Worm (Caenorhabditis elegans) whole organism, mixed stage, embryonic: ENCODE measurements around the gene Y43F8B.19.

Experiments used
- M03D4.4 ChIP-seq: sonication (generic microtip); optimal IDR thresholded peaks from 2 replicates; lab custom pipeline; 2017; ENCODE audit warnings: mild to moderate bottlenecking, missing genetic modification characterization, missing compliant biosample characterization
- bed-3 ChIP-seq: fragments of 200-800 bp; sonication (Bioruptor generic); optimal IDR thresholded peaks from 3 replicates; lab custom pipeline; 2018; ENCODE audit warnings: mild to moderate bottlenecking, missing genetic modification characterization, moderate library complexity, missing compliant biosample characterization
- blmp-1 ChIP-seq: fragments of 150-350 bp; optimal IDR thresholded peaks from 2 replicates; lab custom pipeline; 2014; ENCODE audit warnings: missing biosample characterization, missing genetic modification characterization
- ceh-39 ChIP-seq: fragments of 150-350 bp; optimal IDR thresholded peaks from 2 replicates; lab custom pipeline; 2014; ENCODE audit warnings: missing biosample characterization, missing genetic modification characterization
- ceh-43 ChIP-seq: fragments of 200-800 bp; sonication (Bioruptor generic); optimal IDR thresholded peaks from 2 replicates; lab custom pipeline; 2018; ENCODE audit warnings: mild to moderate bottlenecking, missing genetic modification characterization, moderate library complexity, missing compliant biosample characterization
- ceh-83 ChIP-seq: fragments of 200-800 bp; sonication (Bioruptor generic); optimal IDR thresholded peaks from 2 replicates; lab custom pipeline; 2018; ENCODE audit warnings: mild to moderate bottlenecking, missing genetic modification characterization, missing compliant biosample characterization
- ces-1 ChIP-seq: fragments of 150-350 bp; optimal IDR thresholded peaks from 2 replicates; lab custom pipeline; 2014; ENCODE audit warnings: missing biosample characterization, missing genetic modification reagents, missing genetic modification characterization
- cnd-1 ChIP-seq: fragments of 200-800 bp; sonication (Bioruptor generic); optimal IDR thresholded peaks from 2 replicates; lab custom pipeline; 2018; ENCODE audit warnings: mild to moderate bottlenecking, missing genetic modification characterization, missing compliant biosample characterization
- drap-1 ChIP-seq: fragments of 200-800 bp; sonication (Bioruptor generic); optimal IDR thresholded peaks from 3 replicates; lab custom pipeline; 2018; ENCODE audit warnings: mild to moderate bottlenecking, missing genetic modification characterization, missing compliant biosample characterization
- elt-1 ChIP-seq: sonication (generic microtip); optimal IDR thresholded peaks from 2 replicates; lab custom pipeline; 2017; ENCODE audit warnings: missing genetic modification characterization, mild to moderate bottlenecking, missing compliant biosample characterization, antibody characterized with exemption, moderate library complexity, borderline replicate concordance; ENCODE audit not compliant: insufficient read depth
- elt-3 ChIP-seq: fragments of 150-350 bp; optimal IDR thresholded peaks from 2 replicates; lab custom pipeline; 2014; ENCODE audit warnings: missing biosample characterization, missing genetic modification characterization
- flh-1 ChIP-seq: fragments of 200-800 bp; sonication (Bioruptor generic); optimal IDR thresholded peaks from 2 replicates; lab custom pipeline; 2018; ENCODE audit warnings: mild to moderate bottlenecking, missing genetic modification characterization, moderate library complexity, missing compliant biosample characterization
- ham-2 ChIP-seq: fragments of 200-800 bp; sonication (Bioruptor generic); optimal IDR thresholded peaks from 2 replicates; lab custom pipeline; 2018; ENCODE audit warnings: mild to moderate bottlenecking, missing genetic modification characterization, missing compliant biosample characterization
- lin-13 ChIP-seq: fragments of 150-350 bp; optimal IDR thresholded peaks from 2 replicates; lab custom pipeline; 2014; ENCODE audit warnings: missing biosample characterization, missing genetic modification characterization
- lsy-2 ChIP-seq: fragments of 150-350 bp; optimal IDR thresholded peaks from 2 replicates; lab custom pipeline; 2014; ENCODE audit warnings: missing biosample characterization, missing genetic modification characterization
- mab-5 ChIP-seq: fragments of 150-350 bp; optimal IDR thresholded peaks from 2 replicates; lab custom pipeline; 2014; ENCODE audit warnings: missing biosample characterization, missing genetic modification characterization
- mep-1 ChIP-seq: fragments of 150-350 bp; optimal IDR thresholded peaks from 2 replicates; lab custom pipeline; 2017; ENCODE audit warnings: missing biosample characterization, missing genetic modification reagents, missing genetic modification characterization, inconsistent platforms
- mls-2 ChIP-seq: sonication (generic microtip); optimal IDR thresholded peaks from 2 replicates; lab custom pipeline; 2016; ENCODE audit warnings: mild to moderate bottlenecking, missing genetic modification characterization, moderate library complexity, missing compliant biosample characterization
- nhr-12 ChIP-seq: fragments of 150-350 bp; optimal IDR thresholded peaks from 2 replicates; lab custom pipeline; 2014; ENCODE audit warnings: missing biosample characterization, missing genetic modification characterization
- nhr-2 ChIP-seq: fragments of 150-350 bp; optimal IDR thresholded peaks from 2 replicates; lab custom pipeline; 2014; ENCODE audit warnings: missing biosample characterization, missing genetic modification characterization
- nhr-237 ChIP-seq: fragments of 150-350 bp; optimal IDR thresholded peaks from 2 replicates; lab custom pipeline; 2014; ENCODE audit warnings: missing biosample characterization, missing genetic modification characterization
- nhr-28 ChIP-seq: fragments of 150-350 bp; optimal IDR thresholded peaks from 2 replicates; lab custom pipeline; 2014; ENCODE audit warnings: missing biosample characterization, missing genetic modification characterization
- nhr-76 ChIP-seq: sonication (generic microtip); optimal IDR thresholded peaks from 2 replicates; lab custom pipeline; 2017; ENCODE audit warnings: missing biosample characterization, missing genetic modification characterization
- pha-4 ChIP-seq: fragments of 150-350 bp; optimal IDR thresholded peaks from 2 replicates; lab custom pipeline; 2018; ENCODE audit warnings: missing biosample characterization, missing genetic modification reagents, missing genetic modification characterization
- sem-2 ChIP-seq: fragments of 200-800 bp; sonication (Bioruptor generic); optimal IDR thresholded peaks from 2 replicates; lab custom pipeline; 2018; ENCODE audit warnings: mild to moderate bottlenecking, missing genetic modification characterization, missing compliant biosample characterization
- snpc-4 ChIP-seq: fragments of 150-350 bp; optimal IDR thresholded peaks from 2 replicates; lab custom pipeline; 2014; ENCODE audit warnings: missing biosample characterization, missing genetic modification characterization
- sptf-1 ChIP-seq: sonication (generic microtip); optimal IDR thresholded peaks from 2 replicates; lab custom pipeline; 2017; ENCODE audit warnings: mild to moderate bottlenecking, missing genetic modification characterization, moderate library complexity, missing compliant biosample characterization
- tbx-8 ChIP-seq: fragments of 200-800 bp; sonication (Bioruptor generic); optimal IDR thresholded peaks from 2 replicates; lab custom pipeline; 2018; ENCODE audit warnings: mild to moderate bottlenecking, missing genetic modification characterization, moderate library complexity, missing compliant biosample characterization
- unc-120 ChIP-seq: sonication (generic microtip); optimal IDR thresholded peaks from 2 replicates; lab custom pipeline; 2017; ENCODE audit warnings: missing genetic modification characterization, missing compliant biosample characterization; ENCODE audit not compliant: poor library complexity, severe bottlenecking
- unc-39 ChIP-seq: fragments of 150-350 bp; optimal IDR thresholded peaks from 2 replicates; lab custom pipeline; 2014; ENCODE audit warnings: missing biosample characterization, missing genetic modification characterization
- unc-62 ChIP-seq: fragments of 150-350 bp; optimal IDR thresholded peaks from 2 replicates; lab custom pipeline; 2014; ENCODE audit warnings: missing biosample characterization, missing genetic modification reagents, missing genetic modification characterization
- zip-8 ChIP-seq: fragments of 150-350 bp; optimal IDR thresholded peaks from 2 replicates; lab custom pipeline; 2014; ENCODE audit warnings: missing biosample characterization, missing genetic modification characterization
- ztf-11 ChIP-seq: fragments of 150-350 bp; optimal IDR thresholded peaks from 2 replicates; lab custom pipeline; 2014; ENCODE audit warnings: missing biosample characterization, missing genetic modification characterization

Y43F8B.19 gene

ce11 chrV:19529168-19529567 lies 17.1 kb upstream of the Y43F8B.19 start:
- no peak for TF ChIP-seq M03D4.4 (tag; lab: Kevin White, UChicago)
- no peak for TF ChIP-seq zip-8 (tag; lab: Kevin White, UChicago)
- TF ChIP-seq flh-1 (GFP tag; lab: Kevin White, UChicago): no peak
- no peak for TF ChIP-seq cnd-1 (tag; lab: Kevin White, UChicago)
- TF ChIP-seq unc-39 (tag; lab: Kevin White, UChicago): peak; percentile 99
- no peak for TF ChIP-seq bed-3 (GFP tag; lab: Kevin White, UChicago)
- TF ChIP-seq sptf-1 (tag; lab: Kevin White, UChicago): no peak
- TF ChIP-seq pha-4 (tag; lab: Kevin White, UChicago): peak; percentile 21
- TF ChIP-seq mls-2 (tag; lab: Kevin White, UChicago): peak; percentile 61
- no peak for TF ChIP-seq elt-1 (tag; lab: Kevin White, UChicago)
- no peak for TF ChIP-seq unc-120 (tag; lab: Kevin White, UChicago)
- no peak for TF ChIP-seq nhr-76 (tag; lab: Kevin White, UChicago)
- TF ChIP-seq nhr-2 (tag; lab: Kevin White, UChicago): peak; percentile 85
- peak; percentile 33 for TF ChIP-seq tbx-8
- TF ChIP-seq nhr-237 (tag; lab: Kevin White, UChicago): peak; percentile 80
- TF ChIP-seq unc-62 (GFP tag; lab: Kevin White, UChicago): peak; percentile 98
- peak; percentile 58 for TF ChIP-seq ces-1 (GFP tag; lab: Kevin White, UChicago)
- no peak for TF ChIP-seq ztf-11 (tag; lab: Kevin White, UChicago)
- peak; percentile 77 for TF ChIP-seq ceh-39 (tag; lab: Kevin White, UChicago)
- TF ChIP-seq elt-3 (tag; lab: Kevin White, UChicago): peak; percentile 87
- peak; percentile 56 for TF ChIP-seq lsy-2 (tag; lab: Kevin White, UChicago)
- no peak for TF ChIP-seq snpc-4
- TF ChIP-seq mab-5: no peak
- no peak for TF ChIP-seq lin-13 (tag; lab: Kevin White, UChicago)
- peak; percentile 35 for TF ChIP-seq mep-1 (tag; lab: Kevin White, UChicago)
- no peak for TF ChIP-seq sem-2
- TF ChIP-seq drap-1: peak; percentile 29
- peak; percentile 27 for TF ChIP-seq nhr-12
- TF ChIP-seq blmp-1 (tag; lab: Kevin White, UChicago): no peak
- no peak for TF ChIP-seq ceh-43 (GFP tag; lab: Kevin White, UChicago)
- no peak for TF ChIP-seq nhr-28

- peak; percentile 17 for TF ChIP-seq ham-2 (GFP tag; lab: Kevin White, UChicago)
- TF ChIP-seq, all 35 proteins: peak for 1; not testable (repeated sequence) for 34
Observed at ce11 chrV:19528535-19528934, 16.4 kb upstream of the Y43F8B.19 start.

- TF ChIP-seq nhr-237 (tag; lab: Kevin White, UChicago) (no peak), drap-1 (no peak), nhr-28 (no peak), nhr-76 (tag; lab: Kevin White, UChicago) (no peak), elt-3 (tag; lab: Kevin White, UChicago) (no peak), sptf-1 (tag; lab: Kevin White, UChicago) (no peak), nhr-2 (tag; lab: Kevin White, UChicago) (no peak), ztf-11 (tag; lab: Kevin White, UChicago) (no peak), ceh-83 (no peak), pha-4 (tag; lab: Kevin White, UChicago) (no peak), ceh-43 (GFP tag; lab: Kevin White, UChicago) (no peak), sem-2 (no peak), tbx-8 (no peak)
Observed at ce11 chrV:19527565-19527964, 15.5 kb upstream of the Y43F8B.19 start.

ce11 chrV:19526197-19526596 lies 14.1 kb upstream of the Y43F8B.19 start:
- no peak for TF ChIP-seq blmp-1 (tag; lab: Kevin White, UChicago)
- no peak for TF ChIP-seq mep-1 (tag; lab: Kevin White, UChicago)
- TF ChIP-seq flh-1 (GFP tag; lab: Kevin White, UChicago): no peak
- no peak for TF ChIP-seq nhr-12
- TF ChIP-seq tbx-8: no peak
- TF ChIP-seq pha-4 (tag; lab: Kevin White, UChicago): no peak
- TF ChIP-seq ceh-83: no peak
- TF ChIP-seq unc-120 (tag; lab: Kevin White, UChicago): no peak
- TF ChIP-seq elt-1 (tag; lab: Kevin White, UChicago): no peak
- no peak for TF ChIP-seq lin-13 (tag; lab: Kevin White, UChicago)
- TF ChIP-seq unc-62 (GFP tag; lab: Kevin White, UChicago): no peak
- TF ChIP-seq M03D4.4 (tag; lab: Kevin White, UChicago): no peak
- TF ChIP-seq nhr-76 (tag; lab: Kevin White, UChicago): no peak
- TF ChIP-seq sptf-1 (tag; lab: Kevin White, UChicago): no peak
- no peak for TF ChIP-seq unc-39 (tag; lab: Kevin White, UChicago)
